Worm (Caenorhabditis elegans) whole organism, L4 larva: ENCODE results near the gene F13C5.2.

Experiments used
- D1046.2 ChIP-seq: fragments of 200-800 bp; sonication (Bioruptor generic); IDR thresholded peaks from 2 replicates; pipeline ENCODE4 v1.3.6; 2022; ENCODE audit warnings: missing genetic modification characterization, missing compliant biosample characterization
- F37D6.2 ChIP-seq: sonication (generic microtip); optimal IDR thresholded peaks from 2 replicates; lab custom pipeline; 2016; ENCODE audit warnings: mild to moderate bottlenecking, missing genetic modification characterization, missing compliant biosample characterization
- F49E8.2 ChIP-seq: sonication (generic microtip); optimal IDR thresholded peaks from 2 replicates; lab custom pipeline; 2016; ENCODE audit warnings: missing compliant biosample characterization, mild to moderate bottlenecking, missing genetic modification characterization, borderline replicate concordance
- T20F7.1 ChIP-seq: fragments of 200-800 bp; sonication (Bioruptor generic); optimal IDR thresholded peaks from 2 replicates; lab custom pipeline; 2018; ENCODE audit warnings: mild to moderate bottlenecking, missing genetic modification characterization, missing compliant biosample characterization
- Y105C5A.15 ChIP-seq: fragments of 200-800 bp; sonication (Bioruptor generic); IDR thresholded peaks from 2 replicates; pipeline ENCODE4 v1.3.6; 2022; ENCODE audit warnings: missing genetic modification characterization, missing compliant biosample characterization
- ZK337.2 ChIP-seq: fragments of 200-800 bp; sonication (Bioruptor generic); IDR thresholded peaks from 2 replicates; pipeline ENCODE4 v1.3.6; 2022; ENCODE audit warnings: missing genetic modification reagents, missing genetic modification characterization, missing compliant biosample characterization
- aha-1 ChIP-seq: fragments of 150-350 bp; peaks from one replicate; lab custom pipeline; 2014; ENCODE audit warnings: missing biosample characterization, missing genetic modification characterization
- ama-1 ChIP-seq: fragments of 150-350 bp; optimal IDR thresholded peaks from 2 replicates; lab custom pipeline; 2014; ENCODE audit warnings: inconsistent platforms, mixed read lengths
- arid-1 ChIP-seq: fragments of 200-800 bp; sonication (Bioruptor generic); conservative IDR thresholded peaks from 2 replicates; pipeline ENCODE4 v1.3.6; 2022; ENCODE audit warnings: missing genetic modification reagents, missing genetic modification characterization, missing compliant biosample characterization
- ceh-20 ChIP-seq: fragments of 200-800 bp; sonication (Bioruptor generic); IDR thresholded peaks from 2 replicates; pipeline ENCODE4 v1.3.6; 2022; ENCODE audit warnings: missing genetic modification reagents, missing genetic modification characterization, missing compliant biosample characterization
- ceh-32 ChIP-seq: sonication (generic microtip); optimal IDR thresholded peaks from 2 replicates; lab custom pipeline; 2016; ENCODE audit warnings: mild to moderate bottlenecking, missing genetic modification characterization, missing compliant biosample characterization; ENCODE audit not compliant: poor library complexity
- ceh-62 ChIP-seq: sonication (generic microtip); optimal IDR thresholded peaks from 2 replicates; lab custom pipeline; 2017; ENCODE audit warnings: missing biosample characterization, missing genetic modification characterization
- ceh-82 ChIP-seq: sonication (generic microtip); optimal IDR thresholded peaks from 2 replicates; lab custom pipeline; 2017; ENCODE audit warnings: missing biosample characterization, missing genetic modification characterization
- cey-2 ChIP-seq: sonication (generic microtip); optimal IDR thresholded peaks from 3 replicates; lab custom pipeline; 2017; ENCODE audit warnings: missing genetic modification characterization, mild to moderate bottlenecking, missing compliant biosample characterization, antibody characterized with exemption, borderline replicate concordance; ENCODE audit not compliant: insufficient read depth
- daf-16 ChIP-seq, 3 experiments: sonication (generic microtip); optimal IDR thresholded peaks; 2 replicates each; lab custom pipeline; 2016 to 2017; ENCODE audit warnings: missing genetic modification characterization in 3 of 3, missing genetic modification reagents in 3 of 3, mild to moderate bottlenecking in 2 of 3, missing compliant biosample characterization in 2 of 3, missing biosample characterization in 1 of 3, moderate library complexity in 1 of 3
- daf-8 ChIP-seq: fragments of 200-800 bp; sonication (Bioruptor generic); IDR thresholded peaks from 2 replicates; pipeline ENCODE4 v1.3.6; 2022; ENCODE audit warnings: missing genetic modification characterization, missing compliant biosample characterization
- duxl-1 ChIP-seq: sonication (generic microtip); optimal IDR thresholded peaks from 2 replicates; lab custom pipeline; 2016; ENCODE audit warnings: mild to moderate bottlenecking, missing genetic modification characterization, moderate library complexity, missing compliant biosample characterization; ENCODE audit not compliant: poor library complexity
- egl-27 ChIP-seq: sonication (generic microtip); optimal IDR thresholded peaks from 3 replicates; lab custom pipeline; 2017; ENCODE audit warnings: missing biosample characterization, missing genetic modification reagents, missing genetic modification characterization
- gei-8 ChIP-seq: fragments of 200-800 bp; sonication (Bioruptor generic); optimal IDR thresholded peaks from 2 replicates; lab custom pipeline; 2018; ENCODE audit warnings: mild to moderate bottlenecking, missing genetic modification characterization, missing compliant biosample characterization
- hlh-11 ChIP-seq: fragments of 200-800 bp; sonication (Bioruptor generic); optimal IDR thresholded peaks from 2 replicates; lab custom pipeline; 2018; ENCODE audit warnings: mild to moderate bottlenecking, missing genetic modification characterization, missing compliant biosample characterization
- hlh-30 ChIP-seq: sonication (generic microtip); optimal IDR thresholded peaks from 2 replicates; lab custom pipeline; 2017; ENCODE audit warnings: antibody characterized with exemption, mild to moderate bottlenecking, missing genetic modification characterization, missing compliant biosample characterization; ENCODE audit not compliant: insufficient read depth
- hmg-1.1 ChIP-seq: fragments of 200-800 bp; sonication (Bioruptor generic); IDR thresholded peaks from 2 replicates; pipeline ENCODE4 v1.3.6; 2022; ENCODE audit warnings: missing genetic modification reagents, missing genetic modification characterization, missing compliant biosample characterization
- lim-7 ChIP-seq: fragments of 200-800 bp; sonication (Bioruptor generic); IDR thresholded peaks from 2 replicates; pipeline ENCODE4 v1.3.6; 2022; ENCODE audit warnings: missing genetic modification characterization, missing compliant biosample characterization
- lin-13 ChIP-seq: fragments of 150-350 bp; optimal IDR thresholded peaks from 2 replicates; lab custom pipeline; 2014; ENCODE audit warnings: missing biosample characterization, missing genetic modification reagents, missing genetic modification characterization
- lin-38 ChIP-seq: fragments of 200-800 bp; sonication (Bioruptor generic); IDR thresholded peaks from 2 replicates; pipeline ENCODE4 v1.3.6; 2022; ENCODE audit warnings: missing genetic modification reagents, missing genetic modification characterization, missing compliant biosample characterization
- lir-3 ChIP-seq: sonication (generic microtip); optimal IDR thresholded peaks from 2 replicates; lab custom pipeline; 2016; ENCODE audit warnings: mild to moderate bottlenecking, missing genetic modification characterization, missing compliant biosample characterization
- lsy-2 ChIP-seq, 2 experiments: fragments of 150-350 bp in 1 of 2; sonication (generic microtip) in 1 of 2; optimal IDR thresholded peaks; 2 replicates each; lab custom pipeline; 2014 to 2017; ENCODE audit warnings: missing biosample characterization in 2 of 2, missing genetic modification characterization in 2 of 2
- madf-5 ChIP-seq, 2 experiments: fragments of 200-800 bp; sonication (Bioruptor generic); IDR thresholded peaks; 2 replicates each; pipeline ENCODE4 v1.3.6; 2022; ENCODE audit warnings: missing compliant biosample characterization in 2 of 2, missing genetic modification characterization in 2 of 2
- madf-9 ChIP-seq: fragments of 200-800 bp; sonication (Bioruptor generic); conservative IDR thresholded peaks from 2 replicates; pipeline ENCODE4 v1.3.6; 2022; ENCODE audit warnings: missing genetic modification reagents, missing genetic modification characterization, missing compliant biosample characterization
- mdt-29 ChIP-seq: fragments of 200-800 bp; sonication (Bioruptor generic); IDR thresholded peaks from 2 replicates; pipeline ENCODE4 v1.3.6; 2022; ENCODE audit warnings: missing genetic modification reagents, missing genetic modification characterization, missing compliant biosample characterization
- mxl-2 ChIP-seq: fragments of 200-800 bp; sonication (Bioruptor generic); conservative IDR thresholded peaks from 2 replicates; pipeline ENCODE4 v1.3.6; 2022; ENCODE audit warnings: missing genetic modification reagents, missing genetic modification characterization, missing compliant biosample characterization
- nhr-102 ChIP-seq: sonication (generic microtip); optimal IDR thresholded peaks from 2 replicates; lab custom pipeline; 2016; ENCODE audit warnings: mild to moderate bottlenecking, missing genetic modification characterization, moderate library complexity, missing compliant biosample characterization
- nhr-111 ChIP-seq: fragments of 200-800 bp; sonication (Bioruptor generic); optimal IDR thresholded peaks from 2 replicates; lab custom pipeline; 2018; ENCODE audit warnings: mild to moderate bottlenecking, missing genetic modification characterization, missing compliant biosample characterization
- nhr-28 ChIP-seq: fragments of 150-350 bp; optimal IDR thresholded peaks from 2 replicates; lab custom pipeline; 2014; ENCODE audit warnings: missing biosample characterization, missing genetic modification characterization
- nhr-42 ChIP-seq: fragments of 200-800 bp; sonication (Bioruptor generic); IDR thresholded peaks from 2 replicates; pipeline ENCODE4 v1.3.6; 2022; ENCODE audit warnings: missing genetic modification characterization, missing compliant biosample characterization
- nhr-76 ChIP-seq: fragments of 150-350 bp; optimal IDR thresholded peaks from 2 replicates; lab custom pipeline; 2014; ENCODE audit warnings: missing biosample characterization, missing genetic modification characterization
- nhr-77 ChIP-seq: fragments of 150-350 bp; optimal IDR thresholded peaks from 2 replicates; lab custom pipeline; 2014; ENCODE audit warnings: missing biosample characterization, missing genetic modification characterization
- php-3 ChIP-seq: fragments of 200-800 bp; sonication (Bioruptor generic); IDR thresholded peaks from 2 replicates; pipeline ENCODE4 v1.3.6; 2022; ENCODE audit warnings: missing genetic modification reagents, missing genetic modification characterization, missing compliant biosample characterization
- saeg-2 ChIP-seq: fragments of 200-800 bp; sonication (Bioruptor generic); IDR thresholded peaks from 2 replicates; pipeline ENCODE4 v1.3.6; 2022; ENCODE audit warnings: missing genetic modification reagents, missing genetic modification characterization, missing compliant biosample characterization
- sdz-12 ChIP-seq: fragments of 200-800 bp; sonication (Bioruptor generic); optimal IDR thresholded peaks from 2 replicates; lab custom pipeline; 2018; ENCODE audit warnings: mild to moderate bottlenecking, missing genetic modification characterization, missing compliant biosample characterization
- skn-1 ChIP-seq: fragments of 150-350 bp; optimal IDR thresholded peaks from 2 replicates; lab custom pipeline; 2014; ENCODE audit warnings: missing biosample characterization, missing genetic modification characterization
- snpc-1.2 ChIP-seq: fragments of 200-800 bp; sonication (Bioruptor generic); IDR thresholded peaks from 2 replicates; pipeline ENCODE4 v1.3.6; 2022; ENCODE audit warnings: missing genetic modification reagents, missing genetic modification characterization, missing compliant biosample characterization
- snpc-4 ChIP-seq: fragments of 150-350 bp; optimal IDR thresholded peaks from 2 replicates; lab custom pipeline; 2014; ENCODE audit warnings: missing biosample characterization, missing genetic modification characterization
- spr-1 ChIP-seq: sonication (generic microtip); optimal IDR thresholded peaks from 2 replicates; lab custom pipeline; 2016; ENCODE audit warnings: mild to moderate bottlenecking, missing genetic modification characterization, missing compliant biosample characterization
- spr-3 ChIP-seq: fragments of 200-800 bp; sonication (Bioruptor generic); optimal IDR thresholded peaks from 2 replicates; lab custom pipeline; 2018; ENCODE audit warnings: mild to moderate bottlenecking, missing genetic modification characterization, missing compliant biosample characterization
- unc-39 ChIP-seq: sonication (generic microtip); optimal IDR thresholded peaks from 2 replicates; lab custom pipeline; 2017; ENCODE audit warnings: missing biosample characterization, missing genetic modification characterization
- unc-62 ChIP-seq, 3 experiments: fragments of 150-350 bp in 1 of 3; sonication (generic microtip); optimal IDR thresholded peaks in 2 of 3; peaks in 1 of 3; 1 replicate in 1 of 3; 2 replicates in 2 of 3; lab custom pipeline; 2014 to 2017; ENCODE audit warnings: missing biosample characterization in 3 of 3, missing genetic modification characterization in 3 of 3, missing genetic modification reagents in 3 of 3, missing genotype in 1 of 3
- vab-7 ChIP-seq: fragments of 200-800 bp; sonication (Bioruptor generic); IDR thresholded peaks from 2 replicates; pipeline ENCODE4 v1.3.6; 2022; ENCODE audit warnings: missing genetic modification reagents, missing genetic modification characterization, missing compliant biosample characterization
- zag-1 ChIP-seq: fragments of 150-350 bp; optimal IDR thresholded peaks from 2 replicates; lab custom pipeline; 2014; ENCODE audit warnings: missing biosample characterization, missing genetic modification characterization
- zfp-3 ChIP-seq: fragments of 200-800 bp; sonication (Bioruptor generic); conservative IDR thresholded peaks from 2 replicates; pipeline ENCODE4 v1.3.6; 2022; ENCODE audit warnings: missing genetic modification reagents, missing genetic modification characterization, missing compliant biosample characterization
- ztf-7 ChIP-seq: fragments of 150-350 bp; optimal IDR thresholded peaks from 2 replicates; lab custom pipeline; 2014; ENCODE audit warnings: missing biosample characterization, missing genetic modification characterization

Gene F13C5.2

DNA sequence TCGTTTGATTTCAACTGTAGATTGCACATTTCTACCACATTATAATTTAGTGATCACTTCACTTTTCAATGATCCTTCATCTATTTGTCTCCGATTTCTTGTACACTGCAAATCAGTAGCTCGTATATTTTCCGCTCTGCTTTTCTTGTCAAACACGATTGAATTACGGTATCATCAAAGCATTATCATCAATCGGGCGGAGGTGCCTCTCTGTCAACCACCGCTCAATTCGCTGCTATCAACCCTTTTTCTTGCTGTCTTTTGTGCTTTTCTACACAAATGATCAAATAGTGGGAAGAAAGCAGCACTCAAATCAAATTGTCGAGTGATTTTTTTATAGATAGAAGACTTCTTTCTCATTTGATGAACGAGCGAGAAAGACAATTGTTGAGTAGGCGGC, 43.8 kb downstream of the F13C5.2 start:
- TF ChIP-seq cey-2 (no peak), mdt-29 (GFP tag; lab: Robert Waterston, UW) (no peak), vab-7 (no peak), aha-1 (peak; percentile 37), hmg-1.1 (no peak), lsy-2 (tag; optimal IDR thresholded peaks at IDR 0.05; lab: Kevin White, UChicago) (no peak), php-3 (GFP tag; lab: Robert Waterston, UW) (peak; percentile 43; the same call in 1 of the 2 replicates), nhr-102 (tag; lab: Kevin White, UChicago) (no peak), lim-7 (GFP tag; lab: Robert Waterston, UW) (no peak), F37D6.2 (no peak), mxl-2 (GFP tag; lab: Robert Waterston, UW) (no peak), arid-1 (GFP tag; lab: Robert Waterston, UW) (no peak), F49E8.2 (tag; lab: Kevin White, UChicago) (no peak), ztf-7 (tag; lab: Kevin White, UChicago) (no peak), madf-5 (GFP tag; IDR thresholded peaks at IDR 0.05; lab: Robert Waterston, UW) (no peak), ZK337.2 (no peak), D1046.2 (no peak), hlh-30 (tag; lab: Kevin White, UChicago) (no peak), nhr-42 (GFP tag; lab: Robert Waterston, UW) (no peak), ceh-32 (no peak), nhr-76 (tag; lab: Kevin White, UChicago) (no peak), zfp-3 (GFP tag; lab: Robert Waterston, UW) (no peak), nhr-111 (no peak), saeg-2 (no peak), daf-16 (GFP tag; optimal IDR thresholded peaks at IDR 0.05; lab: Kevin White, UChicago) (no peak), daf-16 (tag; optimal IDR thresholded peaks at IDR 0.05; lab: Kevin White, UChicago) (peak; percentile 31), lir-3 (tag; lab: Kevin White, UChicago) (no peak), unc-62 (GFP tag; optimal IDR thresholded peaks at IDR 0.05 in 1 of 2; lab: Kevin White, UChicago) (peak in 1 of 2 experiments; percentile 94), unc-62 (tag; optimal IDR thresholded peaks at IDR 0.05; lab: Kevin White, UChicago) (no peak), ama-1 (lab: Kevin White, UChicago) (no peak), T20F7.1 (no peak), ceh-62 (no peak), egl-27 (tag; lab: Kevin White, UChicago) (no peak), ceh-20 (GFP tag; lab: Robert Waterston, UW) (no peak), daf-8 (GFP tag; lab: Robert Waterston, UW) (no peak), unc-39 (tag; lab: Kevin White, UChicago) (no peak), hlh-11 (tag; lab: Kevin White, UChicago) (peak; percentile 50), ceh-82 (tag; lab: Kevin White, UChicago) (no peak), zag-1 (tag; lab: Kevin White, UChicago) (no peak), sdz-12 (GFP tag; lab: Kevin White, UChicago) (no peak), spr-3 (GFP tag; lab: Kevin White, UChicago) (no peak), snpc-4 (tag; lab: Kevin White, UChicago) (no peak), snpc-1.2 (GFP tag; lab: Robert Waterston, UW) (no peak), nhr-77 (no peak), madf-9 (GFP tag; lab: Robert Waterston, UW) (no peak), Y105C5A.15 (GFP tag; lab: Robert Waterston, UW) (no peak), lin-38 (GFP tag; lab: Robert Waterston, UW) (no peak), lin-13 (GFP tag; lab: Kevin White, UChicago) (no peak), gei-8 (GFP tag; lab: Kevin White, UChicago) (no peak), nhr-28 (no peak), duxl-1 (tag; lab: Kevin White, UChicago) (no peak), spr-1 (tag; lab: Kevin White, UChicago) (no peak), skn-1 (no peak)
